Fruit fly (Drosophila melanogaster): ENCODE measurements around the gene RhoGAP15B.

Gene RhoGAP15B

dm6 chrX:16944049-16944532 is 1.0 kb downstream of the RhoGAP15B start (continued):
- no peak for TF ChIP-seq HLH4C (GFP tag; IDR thresholded peaks at IDR 0.05; ENCODE audit: partially characterized antibody)
- peak; percentile 63 for TF ChIP-seq D19A (tag; optimal IDR thresholded peaks at IDR 0.05)
- peak; percentile 47; the same call in 1 of the 2 replicates for TF ChIP-seq gsb (GFP tag; IDR thresholded peaks at IDR 0.05)
- peak; percentile 69 for TF ChIP-seq slbo (GFP tag; IDR thresholded peaks at IDR 0.05)
- no peak for TF ChIP-seq CG9797 (GFP tag; optimal IDR thresholded peaks at IDR 0.05)
- TF ChIP-seq Tbp (GFP tag; optimal IDR thresholded peaks at IDR 0.05), result no peak
- no peak for TF ChIP-seq CG6654 (GFP tag; optimal IDR thresholded peaks at IDR 0.05)
- TF ChIP-seq CG8359 (GFP tag; optimal IDR thresholded peaks at IDR 0.05; ENCODE audit: borderline replicate concordance), result no peak
- peak; percentile 57 for TF ChIP-seq CG6854 (GFP tag; optimal IDR thresholded peaks at IDR 0.05)
- no peak for TF ChIP-seq tna (GFP tag; IDR thresholded peaks at IDR 0.05; ENCODE audit: partially characterized antibody)
- no peak for TF ChIP-seq nau (GFP tag; optimal IDR thresholded peaks at IDR 0.05)
- TF ChIP-seq sob (GFP tag; IDR thresholded peaks at IDR 0.05), result no peak
- TF ChIP-seq CG31441 (GFP tag; IDR thresholded peaks at IDR 0.05), result peak; percentile 78
- peak; percentile 72 for TF ChIP-seq row (GFP tag; IDR thresholded peaks at IDR 0.05)
- no peak for TF ChIP-seq ara (GFP tag; IDR thresholded peaks at IDR 0.05)
- TF ChIP-seq tll (GFP tag; optimal IDR thresholded peaks at IDR 0.05), result no peak
- TF ChIP-seq Sry-δ (GFP tag; optimal IDR thresholded peaks at IDR 0.05), result no peak
- no peak for TF ChIP-seq CG4617 (GFP tag; optimal IDR thresholded peaks at IDR 0.05; ENCODE audit: borderline replicate concordance)
- TF ChIP-seq sr (GFP tag; IDR thresholded peaks at IDR 0.05), result no peak
- TF ChIP-seq corto (GFP tag; optimal IDR thresholded peaks at IDR 0.05), result no peak
- TF ChIP-seq nerfin-2 (GFP tag; IDR thresholded peaks at IDR 0.05; ENCODE audit: partially characterized antibody), result no peak
- no peak for TF ChIP-seq ftz-f1 (GFP tag; optimal IDR thresholded peaks at IDR 0.05)
- peak; percentile 84 for TF ChIP-seq exex (tag; optimal IDR thresholded peaks at IDR 0.05)
- TF ChIP-seq ERR (GFP tag; optimal IDR thresholded peaks at IDR 0.05), result no peak
- peak; percentile 49; the same call in 2 of the 3 replicates for TF ChIP-seq Dbx (GFP tag; IDR thresholded peaks at IDR 0.05)
- TF ChIP-seq TFAM (GFP tag; optimal IDR thresholded peaks at IDR 0.05), result no peak
- peak; percentile 47 for TF ChIP-seq caup (GFP tag; optimal IDR thresholded peaks at IDR 0.05; ENCODE audit: severe bottlenecking)
- TF ChIP-seq ind (GFP tag; optimal IDR thresholded peaks at IDR 0.05), result peak; percentile 37
- TF ChIP-seq cg (GFP tag; optimal IDR thresholded peaks at IDR 0.05), result no peak
- peak; percentile 48 for TF ChIP-seq tap (tag; optimal IDR thresholded peaks at IDR 0.05)
- TF ChIP-seq pum (GFP tag; optimal IDR thresholded peaks at IDR 0.05), result no peak
- no peak for TF ChIP-seq CG2129 (GFP tag; IDR thresholded peaks at IDR 0.05; ENCODE audit: partially characterized antibody)
- TF ChIP-seq danr (GFP tag; IDR thresholded peaks at IDR 0.05), result no peak
- peak; percentile 36 for TF ChIP-seq CG10543 (GFP tag; optimal IDR thresholded peaks at IDR 0.05)
- no peak for TF ChIP-seq h (optimal IDR thresholded peaks at IDR 0.05)
- no peak for TF ChIP-seq CG17568 (GFP tag; optimal IDR thresholded peaks at IDR 0.05)
- TF ChIP-seq CG12155 (GFP tag; optimal IDR thresholded peaks at IDR 0.05), result peak; percentile 23
- TF ChIP-seq jumu (GFP tag; optimal IDR thresholded peaks at IDR 0.05), result no peak
- TF ChIP-seq H15 (GFP tag; IDR thresholded peaks at IDR 0.05), result no peak
- TF ChIP-seq CG14441 (GFP tag; IDR thresholded peaks at IDR 0.05), result no peak
- no peak for TF ChIP-seq CG34422 (GFP tag; IDR thresholded peaks at IDR 0.05)
- TF ChIP-seq chif (GFP tag; optimal IDR thresholded peaks at IDR 0.05), result no peak
- no peak for TF ChIP-seq BEAF-32 (GFP tag; optimal IDR thresholded peaks at IDR 0.05)
- TF ChIP-seq Stat92E (GFP tag; optimal IDR thresholded peaks at IDR 0.05), result no peak
- no peak for TF ChIP-seq sens-2 (GFP tag; IDR thresholded peaks at IDR 0.05)
- peak; percentile 61; the same call in 1 of the 2 replicates for TF ChIP-seq lmd (GFP tag; IDR thresholded peaks at IDR 0.05)
- no peak for TF ChIP-seq Mes4 (GFP tag; optimal IDR thresholded peaks at IDR 0.05)
- peak; percentile 16 for TF ChIP-seq Vsx1 (GFP tag; optimal IDR thresholded peaks at IDR 0.05)
- TF ChIP-seq CG13775 (GFP tag; optimal IDR thresholded peaks at IDR 0.05), result peak; percentile 37
- TF ChIP-seq dmrt99B (tag; optimal IDR thresholded peaks at IDR 0.05), result peak; percentile 73

All from whole organism, embryonic.